Worm (Caenorhabditis elegans): ENCODE measurements around the gene AH9.3.

AH9.3 gene

ce11 chrX:2226875-2227355 lies 34.0 kb downstream of the AH9.3 start (continued):
- TF ChIP-seq pbrm-1 (GFP tag; IDR thresholded peaks at IDR 0.05), result peak; percentile 86
- no peak for TF ChIP-seq madf-3 (GFP tag; IDR thresholded peaks at IDR 0.05)
- no peak for TF ChIP-seq lin-54 (GFP tag; optimal IDR thresholded peaks at IDR 0.05)
- no peak for TF ChIP-seq efl-1 (GFP tag; optimal IDR thresholded peaks at IDR 0.05)
- peak; percentile 92 for TF ChIP-seq tbp1 (GFP tag; optimal IDR thresholded peaks at IDR 0.05)
- peak; percentile 61 for TF ChIP-seq hrde-1 (tag; optimal IDR thresholded peaks at IDR 0.05; ENCODE audit: borderline replicate concordance)
- TF ChIP-seq athp-1 (tag; optimal IDR thresholded peaks at IDR 0.05), result peak; percentile 62
- peak; percentile 95 for TF ChIP-seq rpc-1 (optimal IDR thresholded peaks at IDR 0.05)
- TF ChIP-seq rpc-1 (tag; optimal IDR thresholded peaks at IDR 0.05), result peak; percentile 89
- peak; percentile 41; the same call in 1 of the 2 replicates for TF ChIP-seq B0336.3 (GFP tag; IDR thresholded peaks at IDR 0.05)
- TF ChIP-seq Y95B8A.8 (GFP tag; IDR thresholded peaks at IDR 0.05), result peak; percentile 69
- TF ChIP-seq him-1 (tag; optimal IDR thresholded peaks at IDR 0.05), result peak; percentile 92
- peak; percentile 47 for TF ChIP-seq ets-4 (GFP tag; optimal IDR thresholded peaks at IDR 0.05)
- TF ChIP-seq nhr-179 (tag; optimal IDR thresholded peaks at IDR 0.05), result peak; percentile 31
- no peak for TF ChIP-seq bed-2 (GFP tag; IDR thresholded peaks at IDR 0.05)
- no peak for TF ChIP-seq sdz-38 (tag; optimal IDR thresholded peaks at IDR 0.05)
- TF ChIP-seq somi-1 (GFP tag; optimal IDR thresholded peaks at IDR 0.05), result peak; percentile 13
- TF ChIP-seq egrh-3 (GFP tag; IDR thresholded peaks at IDR 0.05), result peak; percentile 42; the same call in 1 of the 2 replicates
- peak; percentile 77; the same call in 1 of the 2 replicates for TF ChIP-seq let-526 (GFP tag; IDR thresholded peaks at IDR 0.05)
- no peak for TF ChIP-seq unc-62 (GFP tag; optimal IDR thresholded peaks at IDR 0.05)
- TF ChIP-seq tbx-9 (tag; optimal IDR thresholded peaks at IDR 0.05; ENCODE audit: borderline replicate concordance), result no peak
- no peak; the same call in 1 of the 2 replicates for TF ChIP-seq madf-6 (GFP tag; IDR thresholded peaks at IDR 0.05)
- TF ChIP-seq xnd-1 (tag; optimal IDR thresholded peaks at IDR 0.05), result no peak
- TF ChIP-seq ztf-18 (tag; optimal IDR thresholded peaks at IDR 0.05), result peak; percentile 72
- TF ChIP-seq B0261.1 (tag; optimal IDR thresholded peaks at IDR 0.05), result peak; percentile 91
- TF ChIP-seq atf-7 (tag; optimal IDR thresholded peaks at IDR 0.05), result peak; percentile 53
- TF ChIP-seq fkh-3 (tag; optimal IDR thresholded peaks at IDR 0.05), result peak; percentile 34
- TF ChIP-seq attf-5 (GFP tag; optimal IDR thresholded peaks at IDR 0.05), result peak; percentile 64
- no peak for TF ChIP-seq hlh-26 (GFP tag; conservative IDR thresholded peaks at IDR 0.05)
- peak; percentile 84 for TF ChIP-seq nfyb-1 (GFP tag; IDR thresholded peaks at IDR 0.05)
- no peak for TF ChIP-seq nfya-1 (tag; optimal IDR thresholded peaks at IDR 0.05; ENCODE audit: borderline replicate concordance, insufficient read depth)
- no peak for TF ChIP-seq dpff-1 (tag; optimal IDR thresholded peaks at IDR 0.05)
- TF ChIP-seq aptf-2 (GFP tag; conservative IDR thresholded peaks at IDR 0.05), result peak; percentile 57; the same call in 1 of the 2 replicates
- TF ChIP-seq sptf-2 (GFP tag; optimal IDR thresholded peaks at IDR 0.05), result peak; percentile 79
- no peak; the same call in 1 of the 2 replicates for TF ChIP-seq lir-1 (GFP tag; conservative IDR thresholded peaks at IDR 0.05)
- 0 out of 2 replicates have a peak, but pooled peaks have one; percentile 47 for TF ChIP-seq hsf-1 (GFP tag; IDR thresholded peaks at IDR 0.05)
- TF ChIP-seq egl-18 (GFP tag; IDR thresholded peaks at IDR 0.05), result 0 out of 2 replicates have a peak, but pooled peaks have one; percentile 60
- TF ChIP-seq pha-4 (tag; optimal IDR thresholded peaks at IDR 0.05), result no peak
- peak; percentile 59 for TF ChIP-seq mcd-1 (GFP tag; IDR thresholded peaks at IDR 0.05)
- TF ChIP-seq Y53F4B.3 (GFP tag; IDR thresholded peaks at IDR 0.05), result no peak
- TF ChIP-seq F52B5.7 (tag; optimal IDR thresholded peaks at IDR 0.05), result peak; percentile 87
- TF ChIP-seq ceh-100 (GFP tag; IDR thresholded peaks at IDR 0.05), result peak; percentile 26; the same call in 1 of the 2 replicates
- peak; percentile 36; the same call in 1 of the 2 replicates for TF ChIP-seq ceh-91 (GFP tag; IDR thresholded peaks at IDR 0.05)
- TF ChIP-seq dox-1 (GFP tag; IDR thresholded peaks at IDR 0.05), result peak; percentile 80
- TF ChIP-seq F39B2.1 (GFP tag; IDR thresholded peaks at IDR 0.05), result no peak
- no peak for TF ChIP-seq hlh-12 (tag; optimal IDR thresholded peaks at IDR 0.05)
- TF ChIP-seq ceh-40 (GFP tag; IDR thresholded peaks at IDR 0.05), result no peak
- no peak for TF ChIP-seq sea-2 (GFP tag; IDR thresholded peaks at IDR 0.05)
- TF ChIP-seq Y56A3A.18 (GFP tag; IDR thresholded peaks at IDR 0.05), result peak; percentile 84

Data from whole organism, young adult.